Worm (Caenorhabditis elegans): ENCODE results near the gene prp-18.

The prp-18 gene

ce11 chrIV:9867915-9868314, 16.3 kb downstream of the prp-18 start (continued):
- TF ChIP-seq lin-1 (GFP tag; IDR thresholded peaks at IDR 0.05) (no peak), ztf-11 (tag; optimal IDR thresholded peaks at IDR 0.05) (no peak), Y48G9A.11 (GFP tag; IDR thresholded peaks at IDR 0.05) (no peak), vab-7 (GFP tag; IDR thresholded peaks at IDR 0.05) (no peak), ceh-82 (tag; optimal IDR thresholded peaks at IDR 0.05) (no peak), D1046.2 (GFP tag; IDR thresholded peaks at IDR 0.05) (no peak), nhr-111 (GFP tag; optimal IDR thresholded peaks at IDR 0.05) (no peak), mes-2 (tag; optimal IDR thresholded peaks at IDR 0.05; ENCODE audit: poor library complexity, severe bottlenecking) (peak; percentile 41), F26F4.8 (GFP tag; conservative IDR thresholded peaks at IDR 0.05) (no peak), F10B5.3 (tag; optimal IDR thresholded peaks at IDR 0.05) (no peak), cey-2 (tag; optimal IDR thresholded peaks at IDR 0.05; ENCODE audit: borderline replicate concordance, insufficient read depth) (peak; percentile 94), jun-1 (tag; optimal IDR thresholded peaks at IDR 0.05) (no peak), Y75B8A.6 (GFP tag; IDR thresholded peaks at IDR 0.05) (no peak), egl-27 (tag; optimal IDR thresholded peaks at IDR 0.05) (no peak), nhr-6 (tag; optimal IDR thresholded peaks at IDR 0.05) (no peak), hlh-11 (tag; optimal IDR thresholded peaks at IDR 0.05) (peak; percentile 90), ceh-44 (GFP tag; IDR thresholded peaks at IDR 0.05) (no peak), madf-5 (GFP tag; IDR thresholded peaks at IDR 0.05) (no peak), nhr-11 (tag; optimal IDR thresholded peaks at IDR 0.05) (peak; percentile 58), ctbp-1 (GFP tag; IDR thresholded peaks at IDR 0.05) (no peak), dmd-6 (GFP tag; IDR thresholded peaks at IDR 0.05) (peak; percentile 79), nhr-48 (tag; optimal IDR thresholded peaks at IDR 0.05) (peak; percentile 98), lim-7 (GFP tag; IDR thresholded peaks at IDR 0.05) (no peak), spr-1 (tag; optimal IDR thresholded peaks at IDR 0.05) (no peak), ceh-62 (tag; optimal IDR thresholded peaks at IDR 0.05) (no peak), rbr-2 (tag; optimal IDR thresholded peaks at IDR 0.05) (no peak), mdt-29 (GFP tag; IDR thresholded peaks at IDR 0.05) (peak; percentile 90), pqm-1 (tag; optimal IDR thresholded peaks at IDR 0.05) (no peak), F37D6.2 (tag; optimal IDR thresholded peaks at IDR 0.05) (no peak), zfp-3 (GFP tag; conservative IDR thresholded peaks at IDR 0.05) (no peak), zag-1 (tag; optimal IDR thresholded peaks at IDR 0.05) (no peak), madf-9 (GFP tag; conservative IDR thresholded peaks at IDR 0.05) (no peak), fos-1 (tag; optimal IDR thresholded peaks at IDR 0.05) (no peak), lin-15B (tag; optimal IDR thresholded peaks at IDR 0.05) (no peak), ama-1 (optimal IDR thresholded peaks at IDR 0.05) (no peak), hif-1 (tag; optimal IDR thresholded peaks at IDR 0.05) (no peak), aly-2 (tag; optimal IDR thresholded peaks at IDR 0.05) (no peak), zip-2 (tag; optimal IDR thresholded peaks at IDR 0.05) (no peak), tra-1 (GFP tag; IDR thresholded peaks at IDR 0.05) (peak; percentile 24; the same call in 1 of the 2 replicates), lin-39 (tag; optimal IDR thresholded peaks at IDR 0.05) (no peak), fkh-10 (GFP tag; optimal IDR thresholded peaks at IDR 0.05) (no peak), ztf-7 (tag; optimal IDR thresholded peaks at IDR 0.05) (no peak), dve-1 (tag; optimal IDR thresholded peaks at IDR 0.05; ENCODE audit: insufficient read depth) (peak; percentile 6), ceh-32 (tag; optimal IDR thresholded peaks at IDR 0.05; ENCODE audit: poor library complexity) (no peak), snpc-4 (tag; optimal IDR thresholded peaks at IDR 0.05) (no peak), set-16 (GFP tag; IDR thresholded peaks at IDR 0.05) (no peak), duxl-1 (tag; optimal IDR thresholded peaks at IDR 0.05; ENCODE audit: poor library complexity) (peak; percentile 9), dmd-9 (GFP tag; IDR thresholded peaks at IDR 0.05) (no peak), dpl-1 (GFP tag; optimal IDR thresholded peaks at IDR 0.05) (peak; percentile 49), ceh-28 (tag; optimal IDR thresholded peaks at IDR 0.05) (no peak), hlh-30 (tag; optimal IDR thresholded peaks at IDR 0.05; ENCODE audit: insufficient read depth) (peak; percentile 93), F44E2.7 (GFP tag; IDR thresholded peaks at IDR 0.05) (no peak)
